Worm (Caenorhabditis elegans) whole organism, L1 larva: Measurements from ENCODE around the gene sfxn-1.5.

Source experiments
- alr-1 ChIP-seq: fragments of 200-800 bp; sonication (Bioruptor generic); optimal IDR thresholded peaks from 2 replicates; lab custom pipeline; 2018; ENCODE audit warnings: borderline replicate concordance, mild to moderate bottlenecking, missing genetic modification characterization, missing compliant biosample characterization
- aly-2 ChIP-seq: fragments of 150-350 bp; optimal IDR thresholded peaks from 2 replicates; lab custom pipeline; 2014; ENCODE audit warnings: missing biosample characterization, missing genetic modification characterization
- ceh-82 ChIP-seq, 3 experiments: fragments of 150-350 bp in 1 of 3; sonication (generic microtip) in 2 of 3; optimal IDR thresholded peaks; 2 replicates each; lab custom pipeline; 2014 to 2017; ENCODE audit warnings: missing biosample characterization in 3 of 3, missing genetic modification characterization in 3 of 3
- fkh-10 ChIP-seq: sonication (generic microtip); optimal IDR thresholded peaks from 2 replicates; lab custom pipeline; 2017; ENCODE audit warnings: missing biosample characterization, missing genetic modification reagents, missing genetic modification characterization
- lin-13 ChIP-seq: fragments of 150-350 bp; optimal IDR thresholded peaks from 2 replicates; lab custom pipeline; 2014; ENCODE audit warnings: missing biosample characterization, missing genetic modification reagents, missing genetic modification characterization
- lin-15B ChIP-seq: fragments of 150-350 bp; sonication (generic microtip); optimal IDR thresholded peaks from 3 replicates; lab custom pipeline; 2014; ENCODE audit warnings: missing biosample characterization, missing genetic modification characterization
- nhr-11 ChIP-seq: fragments of 150-350 bp; optimal IDR thresholded peaks from 2 replicates; lab custom pipeline; 2014; ENCODE audit warnings: missing biosample characterization, missing genetic modification characterization
- nhr-28 ChIP-seq: fragments of 150-350 bp; optimal IDR thresholded peaks from 2 replicates; lab custom pipeline; 2014; ENCODE audit warnings: missing biosample characterization, missing genetic modification characterization
- sptf-1 ChIP-seq: fragments of 150-350 bp; optimal IDR thresholded peaks from 2 replicates; lab custom pipeline; 2014; ENCODE audit warnings: missing biosample characterization, missing genetic modification characterization

- TF ChIP-seq nhr-11 (tag; lab: Kevin White, UChicago) (no peak), sptf-1 (no peak), lin-13 (no peak), alr-1 (no peak), nhr-28 (tag; lab: Kevin White, UChicago) (no peak), aly-2 (tag; lab: Kevin White, UChicago) (no peak), ceh-82 (tag; optimal IDR thresholded peaks at IDR 0.05; lab: Kevin White, UChicago) (peak in 1 of 3 experiments; percentile 40), lin-15B (tag; lab: Kevin White, UChicago) (peak; percentile 32), fkh-10 (GFP tag; lab: Kevin White, UChicago) (no peak)
Measured at ce11 chrX:11656519-11657006, 4.9 kb downstream of the sfxn-1.5 start, which contains the start of gene T04F8.2.
